Worm (Caenorhabditis elegans) whole organism, L3 larva: ENCODE data around the gene T03G6.1.

Experiments
- fkh-10 ChIP-seq: sonication (generic microtip); optimal IDR thresholded peaks from 2 replicates; lab custom pipeline; 2017; ENCODE audit warnings: missing biosample characterization, missing genetic modification reagents, missing genetic modification characterization
- nhr-11 ChIP-seq: fragments of 150-350 bp; optimal IDR thresholded peaks from 2 replicates; lab custom pipeline; 2014; ENCODE audit warnings: missing biosample characterization, missing genetic modification characterization
- nhr-23 ChIP-seq: fragments of 150-350 bp; optimal IDR thresholded peaks from 2 replicates; lab custom pipeline; 2014; ENCODE audit warnings: missing biosample characterization, missing genetic modification reagents, missing genetic modification characterization
- snpc-4 ChIP-seq: fragments of 150-350 bp; optimal IDR thresholded peaks from 2 replicates; lab custom pipeline; 2014; ENCODE audit warnings: missing biosample characterization, missing genetic modification characterization
- unc-62 ChIP-seq: fragments of 150-350 bp; sonication (generic microtip); optimal IDR thresholded peaks from 4 replicates; lab custom pipeline; 2014; ENCODE audit warnings: missing biosample characterization, missing genetic modification reagents, missing genetic modification characterization

T03G6.1 gene

DNA sequence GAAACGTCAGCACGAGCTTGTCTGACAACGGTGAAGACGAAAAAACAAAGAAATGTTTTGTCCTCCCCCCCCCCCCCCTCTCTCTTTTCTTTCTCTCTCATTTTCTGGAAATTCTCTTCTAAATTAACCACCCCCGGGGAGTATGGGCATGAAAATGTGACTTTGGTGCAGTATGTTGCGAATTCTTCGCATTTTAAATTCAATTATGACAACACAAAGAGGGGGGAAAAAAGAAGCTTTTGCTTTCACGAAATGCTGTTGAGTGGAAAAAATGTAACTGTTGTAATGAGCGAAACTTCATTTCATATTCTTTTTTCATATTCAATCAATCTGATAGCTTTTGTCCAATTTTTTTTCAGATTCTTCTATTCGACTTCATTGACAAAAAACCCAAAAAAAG is 46.3 kb downstream of the T03G6.1 start:
- TF ChIP-seq unc-62 (GFP tag; lab: Kevin White, UChicago): no peak
- no peak for TF ChIP-seq nhr-11 (tag; lab: Kevin White, UChicago)
- peak; percentile 79 for TF ChIP-seq fkh-10 (GFP tag; lab: Kevin White, UChicago)
- TF ChIP-seq nhr-23: no peak
- no peak for TF ChIP-seq snpc-4 (tag; lab: Kevin White, UChicago)
